Worm (Caenorhabditis elegans) whole organism, mixed stage, embryonic: Measurements from ENCODE around the gene F48B9.8.

Source experiments
- M03D4.4 ChIP-seq: sonication (generic microtip); optimal IDR thresholded peaks from 2 replicates; lab custom pipeline; 2017; ENCODE audit warnings: mild to moderate bottlenecking, missing genetic modification characterization, missing compliant biosample characterization
- bed-3 ChIP-seq: fragments of 200-800 bp; sonication (Bioruptor generic); optimal IDR thresholded peaks from 3 replicates; lab custom pipeline; 2018; ENCODE audit warnings: mild to moderate bottlenecking, missing genetic modification characterization, moderate library complexity, missing compliant biosample characterization
- blmp-1 ChIP-seq: fragments of 150-350 bp; optimal IDR thresholded peaks from 2 replicates; lab custom pipeline; 2014; ENCODE audit warnings: missing biosample characterization, missing genetic modification characterization
- ceh-39 ChIP-seq: fragments of 150-350 bp; optimal IDR thresholded peaks from 2 replicates; lab custom pipeline; 2014; ENCODE audit warnings: missing biosample characterization, missing genetic modification characterization
- ceh-43 ChIP-seq: fragments of 200-800 bp; sonication (Bioruptor generic); optimal IDR thresholded peaks from 2 replicates; lab custom pipeline; 2018; ENCODE audit warnings: mild to moderate bottlenecking, missing genetic modification characterization, moderate library complexity, missing compliant biosample characterization
- ceh-83 ChIP-seq: fragments of 200-800 bp; sonication (Bioruptor generic); optimal IDR thresholded peaks from 2 replicates; lab custom pipeline; 2018; ENCODE audit warnings: mild to moderate bottlenecking, missing genetic modification characterization, missing compliant biosample characterization
- ces-1 ChIP-seq: fragments of 150-350 bp; optimal IDR thresholded peaks from 2 replicates; lab custom pipeline; 2014; ENCODE audit warnings: missing biosample characterization, missing genetic modification reagents, missing genetic modification characterization
- cnd-1 ChIP-seq: fragments of 200-800 bp; sonication (Bioruptor generic); optimal IDR thresholded peaks from 2 replicates; lab custom pipeline; 2018; ENCODE audit warnings: mild to moderate bottlenecking, missing genetic modification characterization, missing compliant biosample characterization
- drap-1 ChIP-seq: fragments of 200-800 bp; sonication (Bioruptor generic); optimal IDR thresholded peaks from 3 replicates; lab custom pipeline; 2018; ENCODE audit warnings: mild to moderate bottlenecking, missing genetic modification characterization, missing compliant biosample characterization
- elt-1 ChIP-seq: sonication (generic microtip); optimal IDR thresholded peaks from 2 replicates; lab custom pipeline; 2017; ENCODE audit warnings: missing genetic modification characterization, mild to moderate bottlenecking, missing compliant biosample characterization, antibody characterized with exemption, moderate library complexity, borderline replicate concordance; ENCODE audit not compliant: insufficient read depth
- elt-3 ChIP-seq: fragments of 150-350 bp; optimal IDR thresholded peaks from 2 replicates; lab custom pipeline; 2014; ENCODE audit warnings: missing biosample characterization, missing genetic modification characterization
- flh-1 ChIP-seq: fragments of 200-800 bp; sonication (Bioruptor generic); optimal IDR thresholded peaks from 2 replicates; lab custom pipeline; 2018; ENCODE audit warnings: mild to moderate bottlenecking, missing genetic modification characterization, moderate library complexity, missing compliant biosample characterization
- ham-2 ChIP-seq: fragments of 200-800 bp; sonication (Bioruptor generic); optimal IDR thresholded peaks from 2 replicates; lab custom pipeline; 2018; ENCODE audit warnings: mild to moderate bottlenecking, missing genetic modification characterization, missing compliant biosample characterization
- hlh-1 ChIP-seq: fragments of 150-350 bp; optimal IDR thresholded peaks from 2 replicates; lab custom pipeline; 2014; ENCODE audit warnings: missing biosample characterization, missing genetic modification reagents, missing genetic modification characterization
- lin-32 ChIP-seq: fragments of 200-800 bp; sonication (Bioruptor generic); optimal IDR thresholded peaks from 2 replicates; lab custom pipeline; 2018; ENCODE audit warnings: mild to moderate bottlenecking, missing genetic modification characterization, missing compliant biosample characterization
- lsy-2 ChIP-seq: fragments of 150-350 bp; optimal IDR thresholded peaks from 2 replicates; lab custom pipeline; 2014; ENCODE audit warnings: missing biosample characterization, missing genetic modification characterization
- mab-5 ChIP-seq: fragments of 150-350 bp; optimal IDR thresholded peaks from 2 replicates; lab custom pipeline; 2014; ENCODE audit warnings: missing biosample characterization, missing genetic modification characterization
- mep-1 ChIP-seq: fragments of 150-350 bp; optimal IDR thresholded peaks from 2 replicates; lab custom pipeline; 2017; ENCODE audit warnings: missing biosample characterization, missing genetic modification reagents, missing genetic modification characterization, inconsistent platforms
- mls-2 ChIP-seq: sonication (generic microtip); optimal IDR thresholded peaks from 2 replicates; lab custom pipeline; 2016; ENCODE audit warnings: mild to moderate bottlenecking, missing genetic modification characterization, moderate library complexity, missing compliant biosample characterization
- nhr-12 ChIP-seq: fragments of 150-350 bp; optimal IDR thresholded peaks from 2 replicates; lab custom pipeline; 2014; ENCODE audit warnings: missing biosample characterization, missing genetic modification characterization
- nhr-2 ChIP-seq: fragments of 150-350 bp; optimal IDR thresholded peaks from 2 replicates; lab custom pipeline; 2014; ENCODE audit warnings: missing biosample characterization, missing genetic modification characterization
- nhr-237 ChIP-seq: fragments of 150-350 bp; optimal IDR thresholded peaks from 2 replicates; lab custom pipeline; 2014; ENCODE audit warnings: missing biosample characterization, missing genetic modification characterization
- nhr-28 ChIP-seq: fragments of 150-350 bp; optimal IDR thresholded peaks from 2 replicates; lab custom pipeline; 2014; ENCODE audit warnings: missing biosample characterization, missing genetic modification characterization
- nhr-76 ChIP-seq: sonication (generic microtip); optimal IDR thresholded peaks from 2 replicates; lab custom pipeline; 2017; ENCODE audit warnings: missing biosample characterization, missing genetic modification characterization
- pha-4 ChIP-seq: fragments of 150-350 bp; optimal IDR thresholded peaks from 2 replicates; lab custom pipeline; 2018; ENCODE audit warnings: missing biosample characterization, missing genetic modification reagents, missing genetic modification characterization
- sem-2 ChIP-seq: fragments of 200-800 bp; sonication (Bioruptor generic); optimal IDR thresholded peaks from 2 replicates; lab custom pipeline; 2018; ENCODE audit warnings: mild to moderate bottlenecking, missing genetic modification characterization, missing compliant biosample characterization
- snpc-4 ChIP-seq: fragments of 150-350 bp; optimal IDR thresholded peaks from 2 replicates; lab custom pipeline; 2014; ENCODE audit warnings: missing biosample characterization, missing genetic modification characterization
- sptf-1 ChIP-seq: sonication (generic microtip); optimal IDR thresholded peaks from 2 replicates; lab custom pipeline; 2017; ENCODE audit warnings: mild to moderate bottlenecking, missing genetic modification characterization, moderate library complexity, missing compliant biosample characterization
- tbx-8 ChIP-seq: fragments of 200-800 bp; sonication (Bioruptor generic); optimal IDR thresholded peaks from 2 replicates; lab custom pipeline; 2018; ENCODE audit warnings: mild to moderate bottlenecking, missing genetic modification characterization, moderate library complexity, missing compliant biosample characterization
- unc-120 ChIP-seq: sonication (generic microtip); optimal IDR thresholded peaks from 2 replicates; lab custom pipeline; 2017; ENCODE audit warnings: missing genetic modification characterization, missing compliant biosample characterization; ENCODE audit not compliant: poor library complexity, severe bottlenecking
- unc-39 ChIP-seq: fragments of 150-350 bp; optimal IDR thresholded peaks from 2 replicates; lab custom pipeline; 2014; ENCODE audit warnings: missing biosample characterization, missing genetic modification characterization
- unc-62 ChIP-seq: fragments of 150-350 bp; optimal IDR thresholded peaks from 2 replicates; lab custom pipeline; 2014; ENCODE audit warnings: missing biosample characterization, missing genetic modification reagents, missing genetic modification characterization
- zip-8 ChIP-seq: fragments of 150-350 bp; optimal IDR thresholded peaks from 2 replicates; lab custom pipeline; 2014; ENCODE audit warnings: missing biosample characterization, missing genetic modification characterization
- ztf-11 ChIP-seq: fragments of 150-350 bp; optimal IDR thresholded peaks from 2 replicates; lab custom pipeline; 2014; ENCODE audit warnings: missing biosample characterization, missing genetic modification characterization

F48B9.8 gene

ce11 chrX:2157855-2158254 is 18.4 kb downstream of the F48B9.8 start:
- TF ChIP-seq ham-2 (GFP tag; lab: Kevin White, UChicago) (no peak), nhr-237 (tag; lab: Kevin White, UChicago) (no peak), elt-3 (tag; lab: Kevin White, UChicago) (no peak), lsy-2 (tag; lab: Kevin White, UChicago) (no peak), mls-2 (tag; lab: Kevin White, UChicago) (no peak), bed-3 (GFP tag; lab: Kevin White, UChicago) (no peak), zip-8 (tag; lab: Kevin White, UChicago) (no peak), mab-5 (no peak), ztf-11 (tag; lab: Kevin White, UChicago) (no peak), pha-4 (tag; lab: Kevin White, UChicago) (no peak), snpc-4 (tag; lab: Kevin White, UChicago) (no peak), nhr-12 (tag; lab: Kevin White, UChicago) (no peak), tbx-8 (GFP tag; lab: Kevin White, UChicago) (no peak), ces-1 (no peak)

- no peak for TF ChIP-seq cnd-1 (tag; lab: Kevin White, UChicago)
- TF ChIP-seq nhr-76 (tag; lab: Kevin White, UChicago): no peak
- peak; percentile 19 for TF ChIP-seq blmp-1
- no peak for TF ChIP-seq mls-2 (tag; lab: Kevin White, UChicago)
- TF ChIP-seq zip-8 (tag; lab: Kevin White, UChicago): peak; percentile 47
- TF ChIP-seq ces-1: no peak
Observed at ce11 chrX:2153780-2154179, 22.4 kb downstream of the F48B9.8 start.

- TF ChIP-seq nhr-2 (tag; lab: Kevin White, UChicago) (no peak), M03D4.4 (tag; lab: Kevin White, UChicago) (no peak), blmp-1 (no peak), hlh-1 (tag; lab: Kevin White, UChicago) (no peak), snpc-4 (tag; lab: Kevin White, UChicago) (no peak), elt-1 (peak; percentile 85), pha-4 (tag; lab: Kevin White, UChicago) (no peak), unc-39 (no peak), unc-120 (tag; lab: Kevin White, UChicago) (no peak), sem-2 (GFP tag; lab: Kevin White, UChicago) (no peak), ceh-83 (no peak), tbx-8 (GFP tag; lab: Kevin White, UChicago) (no peak), nhr-28 (tag; lab: Kevin White, UChicago) (no peak), ham-2 (GFP tag; lab: Kevin White, UChicago) (peak; percentile 47), unc-62 (no peak), nhr-76 (tag; lab: Kevin White, UChicago) (no peak)
Observed at ce11 chrX:2152062-2152461, 24.1 kb downstream of the F48B9.8 start.

- TF ChIP-seq tbx-8 (GFP tag; lab: Kevin White, UChicago) (no peak), flh-1 (GFP tag; lab: Kevin White, UChicago) (no peak), mab-5 (no peak), cnd-1 (tag; lab: Kevin White, UChicago) (no peak), blmp-1 (no peak), unc-39 (no peak), lin-32 (GFP tag; lab: Kevin White, UChicago) (no peak), drap-1 (no peak), elt-3 (tag; lab: Kevin White, UChicago) (no peak), snpc-4 (tag; lab: Kevin White, UChicago) (no peak)
Observed at ce11 chrX:2150006-2150405, 26.2 kb downstream of the F48B9.8 start, which contains the start of gene npax-2. npax-2 (minus strand) TSS chrX:2150106.

ce11 chrX:2145629-2146028 is 30.6 kb downstream of the F48B9.8 start, which contains the start of gene dpy-3:
dpy-3 (minus strand) TSS chrX:2145647.
- TF ChIP-seq lsy-2 (tag; lab: Kevin White, UChicago) (no peak), sptf-1 (tag; lab: Kevin White, UChicago) (no peak), lin-32 (GFP tag; lab: Kevin White, UChicago) (no peak), nhr-28 (tag; lab: Kevin White, UChicago) (no peak), mep-1 (tag; lab: Kevin White, UChicago) (no peak), blmp-1 (peak; percentile 87), ceh-43 (GFP tag; lab: Kevin White, UChicago) (no peak), bed-3 (GFP tag; lab: Kevin White, UChicago) (no peak), unc-62 (no peak), ztf-11 (tag; lab: Kevin White, UChicago) (no peak), zip-8 (tag; lab: Kevin White, UChicago) (no peak), elt-1 (peak; percentile 95), ceh-39 (tag; lab: Kevin White, UChicago) (no peak), sem-2 (GFP tag; lab: Kevin White, UChicago) (no peak), pha-4 (tag; lab: Kevin White, UChicago) (no peak), unc-39 (no peak), unc-120 (tag; lab: Kevin White, UChicago) (no peak), tbx-8 (GFP tag; lab: Kevin White, UChicago) (no peak), M03D4.4 (tag; lab: Kevin White, UChicago) (no peak), ham-2 (GFP tag; lab: Kevin White, UChicago) (peak; percentile 35), mls-2 (tag; lab: Kevin White, UChicago) (no peak), elt-3 (tag; lab: Kevin White, UChicago) (peak; percentile 48)
- TF ChIP-seq, all 35 proteins: peak for 4
